Fruit fly (Drosophila melanogaster): Measurements from ENCODE around the gene CG10597.

The CG10597 gene

dm6 chrX:17229475-17230169, 1.2 kb downstream of the CG10597 start:
- no peak for TF ChIP-seq CG8478 (optimal IDR thresholded peaks at IDR 0.05)
- no peak for TF ChIP-seq Dll (optimal IDR thresholded peaks at IDR 0.05)
- no peak for TF ChIP-seq usp (GFP tag; optimal IDR thresholded peaks at IDR 0.05)
- no peak for TF ChIP-seq psq (optimal IDR thresholded peaks at IDR 0.05)
- TF ChIP-seq pan (optimal IDR thresholded peaks at IDR 0.05), result no peak
- TF ChIP-seq EcR (GFP tag; optimal IDR thresholded peaks at IDR 0.05), result no peak

- TF ChIP-seq pan (optimal IDR thresholded peaks at IDR 0.05) (no peak), Dll (optimal IDR thresholded peaks at IDR 0.05) (no peak), psq (optimal IDR thresholded peaks at IDR 0.05) (no peak), EcR (GFP tag; optimal IDR thresholded peaks at IDR 0.05) (no peak), usp (GFP tag; optimal IDR thresholded peaks at IDR 0.05) (no peak), CG8478 (optimal IDR thresholded peaks at IDR 0.05) (no peak)
Observed at dm6 chrX:17227462-17227861, 3.4 kb downstream of the CG10597 start.

- TF ChIP-seq psq (optimal IDR thresholded peaks at IDR 0.05), result no peak
- TF ChIP-seq CG8478 (optimal IDR thresholded peaks at IDR 0.05), result no peak
- TF ChIP-seq EcR (GFP tag; optimal IDR thresholded peaks at IDR 0.05), result no peak
- no peak for TF ChIP-seq usp (GFP tag; optimal IDR thresholded peaks at IDR 0.05)
- TF ChIP-seq Dll (optimal IDR thresholded peaks at IDR 0.05), result no peak
- no peak for TF ChIP-seq pan (optimal IDR thresholded peaks at IDR 0.05)
Observed at dm6 chrX:17226681-17227019, 4.2 kb downstream of the CG10597 start, which contains the start of gene CG10598. Gene CG10598 (minus strand): TSS chrX:17226867.

- TF ChIP-seq CG8478 (optimal IDR thresholded peaks at IDR 0.05), result no peak
- no peak for TF ChIP-seq Dll (optimal IDR thresholded peaks at IDR 0.05)
- no peak for TF ChIP-seq psq (optimal IDR thresholded peaks at IDR 0.05)
- no peak for TF ChIP-seq EcR (GFP tag; optimal IDR thresholded peaks at IDR 0.05)
- TF ChIP-seq usp (GFP tag; optimal IDR thresholded peaks at IDR 0.05), result no peak
- TF ChIP-seq pan (optimal IDR thresholded peaks at IDR 0.05), result no peak
Observed at dm6 chrX:17225972-17226680, 4.7 kb downstream of the CG10597 start.

- TF ChIP-seq usp (GFP tag; optimal IDR thresholded peaks at IDR 0.05) (no peak), Dll (optimal IDR thresholded peaks at IDR 0.05) (no peak), CG8478 (optimal IDR thresholded peaks at IDR 0.05) (no peak), psq (optimal IDR thresholded peaks at IDR 0.05) (no peak), pan (optimal IDR thresholded peaks at IDR 0.05) (no peak)
Observed at dm6 chrX:17223715-17224114, 7.1 kb downstream of the CG10597 start, which contains the start of gene CG34327. Gene CG34327 (minus strand): TSS chrX:17223815.

dm6 chrX:17221142-17221541, 9.7 kb downstream of the CG10597 start, which contains the start of gene CG5172:
Gene CG5172 (plus strand): TSS chrX:17221442.
- TF ChIP-seq psq (optimal IDR thresholded peaks at IDR 0.05), result no peak
- no peak for TF ChIP-seq pan (optimal IDR thresholded peaks at IDR 0.05)
- no peak for TF ChIP-seq Dll (optimal IDR thresholded peaks at IDR 0.05)
- TF ChIP-seq EcR (GFP tag; optimal IDR thresholded peaks at IDR 0.05), result no peak
- no peak for TF ChIP-seq usp (GFP tag; optimal IDR thresholded peaks at IDR 0.05)
- TF ChIP-seq CG8478 (optimal IDR thresholded peaks at IDR 0.05), result no peak

- TF ChIP-seq pan (optimal IDR thresholded peaks at IDR 0.05) (no peak), Dll (optimal IDR thresholded peaks at IDR 0.05) (no peak), CG8478 (optimal IDR thresholded peaks at IDR 0.05) (no peak), usp (GFP tag; optimal IDR thresholded peaks at IDR 0.05) (no peak), EcR (GFP tag; optimal IDR thresholded peaks at IDR 0.05) (no peak), psq (optimal IDR thresholded peaks at IDR 0.05) (no peak)
Observed at dm6 chrX:17218232-17218951, 12.5 kb downstream of the CG10597 start, which contains the start of gene CG12998. Gene CG12998 (plus strand): TSS chrX:17218667.

dm6 chrX:17215004-17215403, 15.8 kb downstream of the CG10597 start, which contains the start of gene CG5162:
Gene CG5162 (plus strand): TSS chrX:17215304.
- TF ChIP-seq CG8478 (optimal IDR thresholded peaks at IDR 0.05), result no peak
- TF ChIP-seq pan (optimal IDR thresholded peaks at IDR 0.05), result no peak
- no peak for TF ChIP-seq Dll (optimal IDR thresholded peaks at IDR 0.05)
- TF ChIP-seq usp (GFP tag; optimal IDR thresholded peaks at IDR 0.05), result no peak
- TF ChIP-seq EcR (GFP tag; optimal IDR thresholded peaks at IDR 0.05), result no peak
- no peak for TF ChIP-seq psq (optimal IDR thresholded peaks at IDR 0.05)

dm6 chrX:17212007-17212406, 18.8 kb downstream of the CG10597 start, which contains the start of gene CG18258:
Gene CG18258 (plus strand): TSS chrX:17212307.
- TF ChIP-seq psq (optimal IDR thresholded peaks at IDR 0.05), result no peak

dm6 chrX:17209897-17210296, 20.9 kb downstream of the CG10597 start, which contains the start of gene CG12995:
Gene CG12995 (minus strand): TSS chrX:17209997.
- TF ChIP-seq Dll (optimal IDR thresholded peaks at IDR 0.05), result no peak
- no peak for TF ChIP-seq CG8478 (optimal IDR thresholded peaks at IDR 0.05)
- TF ChIP-seq psq (optimal IDR thresholded peaks at IDR 0.05), result no peak
- TF ChIP-seq EcR (GFP tag; optimal IDR thresholded peaks at IDR 0.05), result no peak
- no peak for TF ChIP-seq usp (GFP tag; optimal IDR thresholded peaks at IDR 0.05)

dm6 chrX:17207865-17208486, 22.9 kb downstream of the CG10597 start, which contains the start of gene CG32563:
Gene CG32563 (plus strand): TSS chrX:17208436.
- TF ChIP-seq EcR (GFP tag; optimal IDR thresholded peaks at IDR 0.05) (no peak), pan (optimal IDR thresholded peaks at IDR 0.05) (no peak), psq (optimal IDR thresholded peaks at IDR 0.05) (no peak), usp (GFP tag; optimal IDR thresholded peaks at IDR 0.05) (no peak), Dll (optimal IDR thresholded peaks at IDR 0.05) (no peak), CG8478 (optimal IDR thresholded peaks at IDR 0.05) (no peak)

All from whole organism.